Fruit fly (Drosophila melanogaster): Measurements from ENCODE around the gene CG18231.

DNA sequence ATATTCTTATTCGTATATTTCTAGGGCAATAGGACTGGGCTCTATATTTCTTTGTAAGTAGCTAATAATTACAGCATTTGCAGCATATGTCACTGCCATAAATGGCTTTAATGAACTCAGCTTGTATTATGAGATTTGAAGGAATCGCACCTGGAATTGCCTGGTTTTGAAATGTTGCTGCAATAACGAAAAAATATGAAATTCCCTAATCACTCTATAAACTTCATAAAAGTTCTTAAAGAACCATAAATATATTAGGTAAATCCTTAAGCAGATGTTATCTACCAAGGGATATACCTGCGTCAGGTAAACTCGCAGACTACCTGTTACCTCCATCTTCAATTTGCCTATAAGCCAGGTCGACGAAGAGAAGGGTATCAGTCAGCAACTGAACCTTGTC is 18.9 kb upstream of the CG18231 start, which contains the start of gene CG7271:
- TF ChIP-seq CG16779 (tag; optimal IDR thresholded peaks at IDR 0.05) (no peak), acj6 (GFP tag; optimal IDR thresholded peaks at IDR 0.05) (no peak), fd59A (GFP tag; optimal IDR thresholded peaks at IDR 0.05) (no peak), Blimp-1 (GFP tag; optimal IDR thresholded peaks at IDR 0.05) (no peak), CG10631 (GFP tag; optimal IDR thresholded peaks at IDR 0.05) (no peak), lz (GFP tag; optimal IDR thresholded peaks at IDR 0.05) (no peak), CG8632 (GFP tag; optimal IDR thresholded peaks at IDR 0.05) (no peak), OdsH (GFP tag; optimal IDR thresholded peaks at IDR 0.05) (no peak), Gug (GFP tag; IDR thresholded peaks at IDR 0.05) (no peak), vri (GFP tag; optimal IDR thresholded peaks at IDR 0.05) (no peak)

Data from whole organism, prepupa.